Worm (Caenorhabditis elegans) whole organism, L1 larva: ENCODE results near the gene K08E4.8.

Experiments
- ceh-88 ChIP-seq: fragments of 200-800 bp; sonication (Bioruptor generic); IDR thresholded peaks from 2 replicates; pipeline ENCODE4 v1.3.6; 2022; ENCODE audit warnings: missing genetic modification characterization, missing compliant biosample characterization
- ces-1 ChIP-seq: fragments of 150-350 bp; optimal IDR thresholded peaks from 2 replicates; lab custom pipeline; 2014; ENCODE audit warnings: missing biosample characterization, missing genetic modification reagents, missing genetic modification characterization
- fkh-10 ChIP-seq: sonication (generic microtip); optimal IDR thresholded peaks from 2 replicates; lab custom pipeline; 2017; ENCODE audit warnings: missing biosample characterization, missing genetic modification reagents, missing genetic modification characterization
- lin-35 ChIP-seq, 2 experiments: fragments of 150-350 bp; optimal IDR thresholded peaks; 2 replicates each; lab custom pipeline; 2014; ENCODE audit warnings: missing biosample characterization in 2 of 2, missing genetic modification characterization in 2 of 2, missing genetic modification reagents in 2 of 2
- lsy-2 ChIP-seq, 2 experiments: fragments of 150-350 bp; optimal IDR thresholded peaks; 2 replicates each; lab custom pipeline; 2014; ENCODE audit warnings: missing biosample characterization in 2 of 2, missing genetic modification characterization in 2 of 2
- mdl-1 ChIP-seq, 2 experiments: fragments of 150-350 bp; optimal IDR thresholded peaks; 2 replicates each; lab custom pipeline; 2014 to 2017; ENCODE audit warnings: missing biosample characterization in 2 of 2, missing genetic modification characterization in 2 of 2, inconsistent platforms in 1 of 2
- nhr-11 ChIP-seq: fragments of 150-350 bp; optimal IDR thresholded peaks from 2 replicates; lab custom pipeline; 2014; ENCODE audit warnings: missing biosample characterization, missing genetic modification characterization
- nhr-28 ChIP-seq: fragments of 150-350 bp; optimal IDR thresholded peaks from 2 replicates; lab custom pipeline; 2014; ENCODE audit warnings: missing biosample characterization, missing genetic modification characterization
- nhr-76 ChIP-seq: sonication (generic microtip); optimal IDR thresholded peaks from 2 replicates; lab custom pipeline; 2017; ENCODE audit warnings: missing biosample characterization, missing genetic modification characterization
- nhr-77 ChIP-seq: fragments of 150-350 bp; optimal IDR thresholded peaks from 2 replicates; lab custom pipeline; 2014; ENCODE audit warnings: missing biosample characterization, missing genetic modification characterization
- rnt-1 ChIP-seq: sonication (generic microtip); optimal IDR thresholded peaks from 2 replicates; lab custom pipeline; 2016; ENCODE audit warnings: mild to moderate bottlenecking, missing genetic modification characterization, moderate library complexity, missing compliant biosample characterization
- sptf-1 ChIP-seq: fragments of 150-350 bp; optimal IDR thresholded peaks from 2 replicates; lab custom pipeline; 2014; ENCODE audit warnings: missing biosample characterization, missing genetic modification characterization

- TF ChIP-seq fkh-10 (GFP tag; lab: Kevin White, UChicago), result no peak
- no peak for TF ChIP-seq nhr-76 (tag; lab: Kevin White, UChicago)
- TF ChIP-seq nhr-77, result no peak
- TF ChIP-seq rnt-1, result no peak
- no peak for TF ChIP-seq ces-1 (GFP tag; lab: Kevin White, UChicago)
- TF ChIP-seq ceh-88 (GFP tag; lab: Robert Waterston, UW), result no peak
- no peak for TF ChIP-seq sptf-1 (tag; lab: Kevin White, UChicago)
- TF ChIP-seq nhr-11 (tag; lab: Kevin White, UChicago), result no peak
- TF ChIP-seq lsy-2 (tag; optimal IDR thresholded peaks at IDR 0.05; lab: Kevin White, UChicago), result peak in 1 of 2 experiments; percentile 24
- peak in 1 of 2 experiments; percentile 3 for TF ChIP-seq lin-35 (GFP tag; optimal IDR thresholded peaks at IDR 0.05; lab: Kevin White, UChicago)
- no peak for TF ChIP-seq nhr-28 (tag; lab: Kevin White, UChicago)
- no peak for TF ChIP-seq mdl-1 (tag; optimal IDR thresholded peaks at IDR 0.05; lab: Kevin White, UChicago)
Observed at ce11 chrIV:12078112-12078812, 17.1 kb upstream of the K08E4.8 start, which contains the start of gene tmed-1.
